Fruit fly (Drosophila melanogaster): ENCODE data around the gene CG34393.

CG34393 gene

DNA sequence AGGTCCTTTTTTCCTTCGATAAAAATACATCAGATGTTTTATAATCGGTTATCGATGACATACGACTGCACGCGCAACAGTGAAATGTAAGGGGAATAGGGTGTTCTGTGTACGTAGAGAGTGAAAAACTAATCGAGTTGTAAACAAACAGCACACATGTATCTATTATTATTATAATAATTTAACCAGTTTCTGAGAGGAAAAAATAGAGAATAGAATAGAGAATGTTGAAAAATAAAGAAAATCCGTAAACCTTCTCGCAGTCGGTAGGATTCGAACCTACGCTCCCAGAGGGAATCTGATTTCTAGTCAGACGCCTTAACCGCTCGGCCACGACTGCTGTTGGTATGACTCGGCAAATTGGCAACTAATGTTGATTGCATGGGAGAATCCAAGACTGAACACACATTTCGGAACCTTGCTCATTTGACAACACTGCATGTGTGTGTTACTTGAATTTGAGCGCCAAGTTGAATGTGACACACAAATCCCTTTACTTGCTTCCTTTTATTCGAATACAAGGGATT is 27.5 kb downstream of the CG34393 start (continued):
- no peak for TF ChIP-seq p53 (GFP tag; optimal IDR thresholded peaks at IDR 0.05)
- no peak for TF ChIP-seq Blimp-1 (GFP tag; optimal IDR thresholded peaks at IDR 0.05)
- no peak for TF ChIP-seq CG32772 (GFP tag; IDR thresholded peaks at IDR 0.05)
- TF ChIP-seq fru (optimal IDR thresholded peaks at IDR 0.05), result no peak
- peak in 1 of 2 experiments; percentile 19 for TF ChIP-seq eve (GFP tag; optimal IDR thresholded peaks at IDR 0.05)
- peak; percentile 96 for TF ChIP-seq mld (GFP tag; IDR thresholded peaks at IDR 0.05; ENCODE audit: partially characterized antibody)
- TF ChIP-seq Hmr (GFP tag; optimal IDR thresholded peaks at IDR 0.05), result peak; percentile 19
- TF ChIP-seq en (GFP tag; optimal IDR thresholded peaks at IDR 0.05), result no peak
- no peak for TF ChIP-seq CG11695 (GFP tag; IDR thresholded peaks at IDR 0.05)
- no peak for TF ChIP-seq CG12155 (GFP tag; optimal IDR thresholded peaks at IDR 0.05)
- peak; percentile 2 for TF ChIP-seq CG8388 (GFP tag; optimal IDR thresholded peaks at IDR 0.05)
- no peak; the same call in 1 of the 2 replicates for TF ChIP-seq Drgx (GFP tag; IDR thresholded peaks at IDR 0.05)
- peak; percentile 92 for TF ChIP-seq Bgb (GFP tag; IDR thresholded peaks at IDR 0.05; ENCODE audit: partially characterized antibody)
- TF ChIP-seq hb (GFP tag; IDR thresholded peaks at IDR 0.05; ENCODE audit: partially characterized antibody), result peak; percentile 79
- TF ChIP-seq Camta (GFP tag; optimal IDR thresholded peaks at IDR 0.05), result no peak
- no peak for TF ChIP-seq hbn (GFP tag; IDR thresholded peaks at IDR 0.05; ENCODE audit: partially characterized antibody)
- TF ChIP-seq CG12299 (tag; optimal IDR thresholded peaks at IDR 0.05), result no peak
- peak; percentile 52; the same call in 1 of the 2 replicates for TF ChIP-seq inv (GFP tag; IDR thresholded peaks at IDR 0.05; ENCODE audit: partially characterized antibody)
- TF ChIP-seq HLH54F (GFP tag; optimal IDR thresholded peaks at IDR 0.05), result no peak
- TF ChIP-seq Antp (GFP tag; optimal IDR thresholded peaks at IDR 0.05), result no peak
- TF ChIP-seq CG6683 (GFP tag; optimal IDR thresholded peaks at IDR 0.05), result no peak
- TF ChIP-seq Oaz (GFP tag; IDR thresholded peaks at IDR 0.05), result no peak
- TF ChIP-seq CG8290 (GFP tag; optimal IDR thresholded peaks at IDR 0.05), result no peak
- TF ChIP-seq CG8290 (tag; optimal IDR thresholded peaks at IDR 0.05), result peak in 1 of 2 experiments; percentile 24
- no peak for TF ChIP-seq ftz-f1 (GFP tag; optimal IDR thresholded peaks at IDR 0.05)
- TF ChIP-seq Doc2 (GFP tag; IDR thresholded peaks at IDR 0.05), result no peak
- TF ChIP-seq ken (GFP tag; IDR thresholded peaks at IDR 0.05), result no peak
- no peak for TF ChIP-seq ssp (GFP tag; IDR thresholded peaks at IDR 0.05)
- no peak for TF ChIP-seq HmgD (GFP tag; optimal IDR thresholded peaks at IDR 0.05)
- no peak for TF ChIP-seq hkb (optimal IDR thresholded peaks at IDR 0.05)
- TF ChIP-seq hkb (GFP tag; IDR thresholded peaks at IDR 0.05), result peak; percentile 79
- no peak for TF ChIP-seq CG5180 (GFP tag; optimal IDR thresholded peaks at IDR 0.05)
- no peak for TF ChIP-seq pb (GFP tag; optimal IDR thresholded peaks at IDR 0.05)
- TF ChIP-seq dati (GFP tag; IDR thresholded peaks at IDR 0.05), result no peak
- TF ChIP-seq zen (tag; optimal IDR thresholded peaks at IDR 0.05), result no peak
- no peak for TF ChIP-seq CG5245 (GFP tag; optimal IDR thresholded peaks at IDR 0.05)
- no peak for TF ChIP-seq CG1792 (GFP tag; optimal IDR thresholded peaks at IDR 0.05)
- TF ChIP-seq sima (GFP tag; optimal IDR thresholded peaks at IDR 0.05), result no peak
- peak; percentile 71 for TF ChIP-seq CG17328 (GFP tag; IDR thresholded peaks at IDR 0.05)
- TF ChIP-seq slbo (GFP tag; IDR thresholded peaks at IDR 0.05), result no peak
- no peak for TF ChIP-seq CG8089 (GFP tag; optimal IDR thresholded peaks at IDR 0.05)
- TF ChIP-seq D19A (tag; optimal IDR thresholded peaks at IDR 0.05), result peak; percentile 25
- peak; percentile 33 for TF ChIP-seq CG33213 (GFP tag; optimal IDR thresholded peaks at IDR 0.05)
- TF ChIP-seq pnt (GFP tag; optimal IDR thresholded peaks at IDR 0.05), result no peak
- no peak for TF ChIP-seq fu2 (GFP tag; optimal IDR thresholded peaks at IDR 0.05)
- TF ChIP-seq CG7987 (GFP tag; optimal IDR thresholded peaks at IDR 0.05), result peak; percentile 60
- TF ChIP-seq C15 (GFP tag; IDR thresholded peaks at IDR 0.05), result no peak
- no peak for TF ChIP-seq cwo (GFP tag; optimal IDR thresholded peaks at IDR 0.05)
- peak; percentile 69 for TF ChIP-seq Hey (tag; optimal IDR thresholded peaks at IDR 0.05)
- peak; percentile 87 for TF ChIP-seq CG42726 (GFP tag; IDR thresholded peaks at IDR 0.05; ENCODE audit: partially characterized antibody)
- peak; percentile 82 for TF ChIP-seq sens (GFP tag)
- no peak for TF ChIP-seq dmrt11E (tag; optimal IDR thresholded peaks at IDR 0.05)

Measured in whole organism, embryonic.